Worm (Caenorhabditis elegans) whole organism, young adult: ENCODE measurements around the gene haao-1.

Experiments
- B0261.1 ChIP-seq: sonication (generic microtip); optimal IDR thresholded peaks from 2 replicates; lab custom pipeline; 2016; ENCODE audit warnings: mild to moderate bottlenecking, missing genetic modification characterization, moderate library complexity, missing compliant biosample characterization
- D2030.7 ChIP-seq: fragments of 200-800 bp; sonication (Bioruptor generic); IDR thresholded peaks from 2 replicates; pipeline ENCODE4 v1.3.6; 2022; ENCODE audit warnings: missing genetic modification reagents, missing genetic modification characterization, missing compliant biosample characterization
- F22D6.2 ChIP-seq: sonication (generic microtip); optimal IDR thresholded peaks from 2 replicates; lab custom pipeline; 2016; ENCODE audit warnings: mild to moderate bottlenecking, missing genetic modification characterization, missing compliant biosample characterization
- F52B5.7 ChIP-seq: sonication (generic microtip); optimal IDR thresholded peaks from 2 replicates; lab custom pipeline; 2016; ENCODE audit warnings: mild to moderate bottlenecking, missing genetic modification characterization, missing compliant biosample characterization
- F57C9.4 ChIP-seq: sonication (generic microtip); optimal IDR thresholded peaks from 2 replicates; lab custom pipeline; 2017; ENCODE audit warnings: mild to moderate bottlenecking, missing genetic modification characterization, missing compliant biosample characterization
- T07F8.4 ChIP-seq: sonication (generic microtip); optimal IDR thresholded peaks from 2 replicates; lab custom pipeline; 2016; ENCODE audit warnings: mild to moderate bottlenecking, missing genetic modification characterization, moderate library complexity, missing compliant biosample characterization
- Y53F4B.3 ChIP-seq: fragments of 200-800 bp; sonication (Bioruptor generic); IDR thresholded peaks from 2 replicates; pipeline ENCODE4 v1.3.6; 2022; ENCODE audit warnings: missing genetic modification reagents, missing genetic modification characterization, missing compliant biosample characterization
- Y53G8AR.9 ChIP-seq: fragments of 200-800 bp; sonication (Bioruptor generic); conservative IDR thresholded peaks from 2 replicates; pipeline ENCODE4 v1.3.6; 2022; ENCODE audit warnings: missing genetic modification reagents, missing genetic modification characterization, missing compliant biosample characterization
- Y56A3A.18 ChIP-seq: fragments of 200-800 bp; sonication (Bioruptor generic); IDR thresholded peaks from 2 replicates; pipeline ENCODE4 v1.3.6; 2022; ENCODE audit warnings: missing genetic modification reagents, missing genetic modification characterization, missing compliant biosample characterization
- Y95B8A.8 ChIP-seq: fragments of 200-800 bp; sonication (Bioruptor generic); IDR thresholded peaks from 2 replicates; pipeline ENCODE4 v1.3.6; 2022; ENCODE audit warnings: missing genetic modification reagents, missing genetic modification characterization, missing compliant biosample characterization
- ZK185.1 ChIP-seq: sonication (generic microtip); optimal IDR thresholded peaks from 2 replicates; lab custom pipeline; 2016; ENCODE audit warnings: mild to moderate bottlenecking, missing genetic modification characterization, missing compliant biosample characterization; ENCODE audit not compliant: poor library complexity, severe bottlenecking
- athp-1 ChIP-seq: sonication (generic microtip); optimal IDR thresholded peaks from 2 replicates; lab custom pipeline; 2017; ENCODE audit warnings: mild to moderate bottlenecking, missing genetic modification characterization, missing compliant biosample characterization
- ccch-3 ChIP-seq: fragments of 200-800 bp; sonication (Bioruptor generic); optimal IDR thresholded peaks from 2 replicates; lab custom pipeline; 2018; ENCODE audit warnings: mild to moderate bottlenecking, missing genetic modification characterization, missing compliant biosample characterization
- cebp-1 ChIP-seq, 2 experiments: fragments of 200-800 bp in 1 of 2; sonication (Bioruptor generic) in 1 of 2; sonication (generic microtip) in 1 of 2; IDR thresholded peaks in 1 of 2; optimal IDR thresholded peaks in 1 of 2; 2 replicates each; pipeline versions ENCODE4 v1.3.6 to Lab custom; 2017 to 2022; ENCODE audit warnings: missing compliant biosample characterization in 2 of 2, missing genetic modification characterization in 2 of 2, mild to moderate bottlenecking in 1 of 2, missing genetic modification reagents in 1 of 2, moderate library complexity in 1 of 2
- ceh-27 ChIP-seq: fragments of 200-800 bp; sonication (Bioruptor generic); optimal IDR thresholded peaks from 2 replicates; lab custom pipeline; 2018; ENCODE audit warnings: mild to moderate bottlenecking, missing genetic modification characterization, moderate library complexity, missing compliant biosample characterization
- ceh-58 ChIP-seq: fragments of 200-800 bp; sonication (Bioruptor generic); IDR thresholded peaks from 2 replicates; pipeline ENCODE4 v1.3.6; 2022; ENCODE audit warnings: missing genetic modification characterization, missing compliant biosample characterization
- dox-1 ChIP-seq: fragments of 200-800 bp; sonication (Bioruptor generic); IDR thresholded peaks from 2 replicates; pipeline ENCODE4 v1.3.6; 2022; ENCODE audit warnings: missing genetic modification reagents, missing genetic modification characterization, missing compliant biosample characterization
- dpff-1 ChIP-seq: sonication (generic microtip); optimal IDR thresholded peaks from 2 replicates; lab custom pipeline; 2017; ENCODE audit warnings: mild to moderate bottlenecking, missing genetic modification characterization, missing compliant biosample characterization
- dpl-1 ChIP-seq: fragments of 150-350 bp; optimal IDR thresholded peaks from 2 replicates; lab custom pipeline; 2014; ENCODE audit warnings: missing biosample characterization, missing genetic modification reagents, missing genetic modification characterization
- efl-1 ChIP-seq: fragments of 150-350 bp; optimal IDR thresholded peaks from 2 replicates; lab custom pipeline; 2014; ENCODE audit warnings: missing biosample characterization, missing genetic modification reagents, missing genetic modification characterization
- egl-18 ChIP-seq: fragments of 200-800 bp; sonication (Bioruptor generic); IDR thresholded peaks from 2 replicates; pipeline ENCODE4 v1.3.6; 2022; ENCODE audit warnings: missing genetic modification reagents, missing genetic modification characterization, missing compliant biosample characterization
- egl-44 ChIP-seq: fragments of 200-800 bp; sonication (Bioruptor generic); IDR thresholded peaks from 2 replicates; pipeline ENCODE4 v1.3.6; 2022; ENCODE audit warnings: missing genetic modification reagents, missing genetic modification characterization, missing compliant biosample characterization
- egrh-3 ChIP-seq: fragments of 200-800 bp; sonication (Bioruptor generic); IDR thresholded peaks from 2 replicates; pipeline ENCODE4 v1.3.6; 2022; ENCODE audit warnings: missing genetic modification reagents, missing genetic modification characterization, missing compliant biosample characterization
- ekl-4 ChIP-seq: fragments of 200-800 bp; sonication (Bioruptor generic); IDR thresholded peaks from 2 replicates; pipeline ENCODE4 v1.3.6; 2022; ENCODE audit warnings: missing genetic modification reagents, missing genetic modification characterization, missing compliant biosample characterization
- ets-4 ChIP-seq: fragments of 200-800 bp; sonication (Bioruptor generic); optimal IDR thresholded peaks from 2 replicates; lab custom pipeline; 2018; ENCODE audit warnings: mild to moderate bottlenecking, missing genetic modification characterization, missing compliant biosample characterization
- fkh-3 ChIP-seq: sonication (generic microtip); optimal IDR thresholded peaks from 2 replicates; lab custom pipeline; 2016; ENCODE audit warnings: mild to moderate bottlenecking, missing genetic modification characterization, missing compliant biosample characterization
- let-526 ChIP-seq: fragments of 200-800 bp; sonication (Bioruptor generic); IDR thresholded peaks from 2 replicates; pipeline ENCODE4 v1.3.6; 2022; ENCODE audit warnings: missing genetic modification reagents, missing genetic modification characterization, missing compliant biosample characterization
- madf-8 ChIP-seq: fragments of 200-800 bp; sonication (Bioruptor generic); conservative IDR thresholded peaks from 2 replicates; pipeline ENCODE4 v1.3.6; 2022; ENCODE audit warnings: missing genetic modification reagents, missing genetic modification characterization, missing compliant biosample characterization
- mcd-1 ChIP-seq: fragments of 200-800 bp; sonication (Bioruptor generic); IDR thresholded peaks from 2 replicates; pipeline ENCODE4 v1.3.6; 2022; ENCODE audit warnings: missing genetic modification reagents, missing genetic modification characterization, missing compliant biosample characterization
- mes-4 ChIP-seq: sonication (generic microtip); optimal IDR thresholded peaks from 2 replicates; lab custom pipeline; 2016; ENCODE audit warnings: missing genotype, missing genetic modification characterization, missing compliant biosample characterization
- nfya-1 ChIP-seq: sonication (generic microtip); optimal IDR thresholded peaks from 2 replicates; lab custom pipeline; 2017; ENCODE audit warnings: antibody characterized with exemption, missing compliant biosample characterization, missing genetic modification characterization, borderline replicate concordance; ENCODE audit not compliant: insufficient read depth
- nfya-2 ChIP-seq: fragments of 200-800 bp; sonication (Bioruptor generic); IDR thresholded peaks from 2 replicates; pipeline ENCODE4 v1.3.6; 2022; ENCODE audit warnings: missing genetic modification reagents, missing genetic modification characterization, missing compliant biosample characterization
- nhr-179 ChIP-seq: sonication (generic microtip); optimal IDR thresholded peaks from 2 replicates; lab custom pipeline; 2016; ENCODE audit warnings: mild to moderate bottlenecking, missing genetic modification characterization, missing compliant biosample characterization
- pbrm-1 ChIP-seq: fragments of 200-800 bp; sonication (Bioruptor generic); IDR thresholded peaks from 2 replicates; pipeline ENCODE4 v1.3.6; 2022; ENCODE audit warnings: missing genetic modification reagents, missing genetic modification characterization, missing compliant biosample characterization
- pha-4 ChIP-seq: fragments of 150-350 bp; sonication (generic microtip); optimal IDR thresholded peaks from 2 replicates; lab custom pipeline; 2014; ENCODE audit warnings: missing biosample characterization, missing genetic modification reagents, missing genetic modification characterization
- rcor-1 ChIP-seq: fragments of 200-800 bp; sonication (Bioruptor generic); IDR thresholded peaks from 2 replicates; pipeline ENCODE4 v1.3.6; 2022; ENCODE audit warnings: missing genetic modification reagents, missing genetic modification characterization, missing compliant biosample characterization
- rpc-1 ChIP-seq, 2 experiments: fragments of 150-350 bp in 1 of 2; sonication (generic microtip) in 1 of 2; optimal IDR thresholded peaks; 2 replicates each; lab custom pipeline; 2014 to 2018; ENCODE audit warnings: missing biosample characterization in 1 of 2, missing genetic modification characterization in 1 of 2, missing genetic modification reagents in 1 of 2, missing genotype in 1 of 2
- sea-2 ChIP-seq: fragments of 200-800 bp; sonication (Bioruptor generic); IDR thresholded peaks from 2 replicates; pipeline ENCODE4 v1.3.6; 2022; ENCODE audit warnings: missing genetic modification characterization, missing compliant biosample characterization
- somi-1 ChIP-seq: fragments of 200-800 bp; sonication (Bioruptor generic); optimal IDR thresholded peaks from 2 replicates; lab custom pipeline; 2018; ENCODE audit warnings: mild to moderate bottlenecking, missing genetic modification characterization, missing compliant biosample characterization
- sptf-2 ChIP-seq: fragments of 200-800 bp; sonication (Bioruptor generic); optimal IDR thresholded peaks from 2 replicates; lab custom pipeline; 2018; ENCODE audit warnings: mild to moderate bottlenecking, missing genetic modification characterization, missing compliant biosample characterization
- tbp1 ChIP-seq: fragments of 200-800 bp; sonication (Bioruptor generic); optimal IDR thresholded peaks from 2 replicates; lab custom pipeline; 2018; ENCODE audit warnings: mild to moderate bottlenecking, missing genetic modification characterization, missing compliant biosample characterization
- tbx-9 ChIP-seq: sonication (generic microtip); optimal IDR thresholded peaks from 2 replicates; lab custom pipeline; 2016; ENCODE audit warnings: borderline replicate concordance, missing genetic modification characterization, inconsistent platforms, missing compliant biosample characterization
- tlf-1 ChIP-seq: fragments of 200-800 bp; sonication (Bioruptor generic); optimal IDR thresholded peaks from 2 replicates; lab custom pipeline; 2018; ENCODE audit warnings: mild to moderate bottlenecking, missing genetic modification characterization, missing compliant biosample characterization
- zfh-2 ChIP-seq: fragments of 200-800 bp; sonication (Bioruptor generic); conservative IDR thresholded peaks from 2 replicates; pipeline ENCODE4 v1.3.6; 2022; ENCODE audit warnings: missing genetic modification reagents, missing genetic modification characterization, missing compliant biosample characterization
- ztf-22 ChIP-seq: fragments of 200-800 bp; sonication (Bioruptor generic); optimal IDR thresholded peaks from 2 replicates; lab custom pipeline; 2018; ENCODE audit warnings: mild to moderate bottlenecking, missing genetic modification characterization, moderate library complexity, missing compliant biosample characterization
- ztf-26 ChIP-seq: sonication (generic microtip); optimal IDR thresholded peaks from 2 replicates; lab custom pipeline; 2017; ENCODE audit warnings: missing genetic modification characterization, missing compliant biosample characterization
- ztf-6 ChIP-seq: fragments of 200-800 bp; sonication (Bioruptor generic); IDR thresholded peaks from 2 replicates; pipeline ENCODE4 v1.3.6; 2022; ENCODE audit warnings: missing genetic modification reagents, missing genetic modification characterization, missing compliant biosample characterization

The haao-1 gene

ce11 chrV:9485508-9485907 is 19.2 kb upstream of the haao-1 start:
- TF ChIP-seq Y56A3A.18 (no peak), F57C9.4 (no peak), somi-1 (GFP tag; lab: Kevin White, UChicago) (no peak), F52B5.7 (tag; lab: Kevin White, UChicago) (no peak), tbp1 (GFP tag; lab: Kevin White, UChicago) (no peak), cebp-1 (GFP tag; IDR thresholded peaks at IDR 0.05; lab: Robert Waterston, UW) (no peak), cebp-1 (tag; optimal IDR thresholded peaks at IDR 0.05; lab: Kevin White, UChicago) (no peak), athp-1 (tag; lab: Kevin White, UChicago) (no peak), egl-44 (no peak), Y53F4B.3 (GFP tag; lab: Robert Waterston, UW) (no peak)

ce11 chrV:9489411-9489810 is 15.3 kb upstream of the haao-1 start, which contains the start of gene K06A4.10:
TSS of gene K06A4.10 (minus strand) at chrV:9489800.
- no peak for TF ChIP-seq nhr-179 (tag; lab: Kevin White, UChicago)
- TF ChIP-seq cebp-1 (GFP tag; IDR thresholded peaks at IDR 0.05; lab: Robert Waterston, UW) = no peak
- TF ChIP-seq cebp-1 (tag; optimal IDR thresholded peaks at IDR 0.05; lab: Kevin White, UChicago) = peak; percentile 26
- no peak for TF ChIP-seq tbx-9 (tag; lab: Kevin White, UChicago)
- no peak for TF ChIP-seq rcor-1
- no peak for TF ChIP-seq ekl-4 (GFP tag; lab: Robert Waterston, UW)
- no peak for TF ChIP-seq ceh-58 (GFP tag; lab: Robert Waterston, UW)
- TF ChIP-seq ccch-3 (GFP tag; lab: Kevin White, UChicago) = no peak
- peak; percentile 20 for TF ChIP-seq ets-4 (GFP tag; lab: Kevin White, UChicago)
- no peak for TF ChIP-seq egrh-3
- TF ChIP-seq mcd-1 = no peak
- no peak for TF ChIP-seq tlf-1 (GFP tag; lab: Kevin White, UChicago)
- no peak for TF ChIP-seq fkh-3 (tag; lab: Kevin White, UChicago)
- TF ChIP-seq ceh-27 (GFP tag; lab: Kevin White, UChicago) = no peak
- no peak for TF ChIP-seq sea-2 (GFP tag; lab: Robert Waterston, UW)
- TF ChIP-seq pbrm-1 (GFP tag; lab: Robert Waterston, UW) = no peak
- no peak for TF ChIP-seq dpl-1
- no peak for TF ChIP-seq pha-4 (tag; lab: Kevin White, UChicago)
- no peak for TF ChIP-seq F22D6.2 (tag; lab: Kevin White, UChicago)
- no peak for TF ChIP-seq zfh-2 (GFP tag; lab: Robert Waterston, UW)
- TF ChIP-seq madf-8 (GFP tag; lab: Robert Waterston, UW) = no peak
- TF ChIP-seq D2030.7 (GFP tag; lab: Robert Waterston, UW) = no peak
- TF ChIP-seq T07F8.4 = no peak
- TF ChIP-seq nfya-2 (GFP tag; lab: Robert Waterston, UW) = no peak
- no peak for TF ChIP-seq ztf-6 (GFP tag; lab: Robert Waterston, UW)
- TF ChIP-seq F57C9.4 = no peak
- no peak for TF ChIP-seq ZK185.1 (tag; lab: Kevin White, UChicago)
- no peak for TF ChIP-seq dpff-1 (tag; lab: Kevin White, UChicago)
- TF ChIP-seq efl-1 (GFP tag; lab: Kevin White, UChicago) = no peak
- TF ChIP-seq rpc-1 (optimal IDR thresholded peaks at IDR 0.05; lab: Kevin White, UChicago) = no peak
- TF ChIP-seq rpc-1 (tag; optimal IDR thresholded peaks at IDR 0.05; lab: Kevin White, UChicago) = no peak
- TF ChIP-seq ztf-26 = no peak
- TF ChIP-seq mes-4 = no peak
- TF ChIP-seq nfya-1 = no peak
- TF ChIP-seq let-526 (GFP tag; lab: Robert Waterston, UW) = 0 out of 2 replicates have a peak, but pooled peaks have one; percentile 12
- TF ChIP-seq Y53F4B.3 (GFP tag; lab: Robert Waterston, UW) = no peak
- 0 out of 2 replicates have a peak, but pooled peaks have one; percentile 44 for TF ChIP-seq Y53G8AR.9 (GFP tag; lab: Robert Waterston, UW)
- peak; percentile 9 for TF ChIP-seq ztf-22
- TF ChIP-seq Y95B8A.8 (GFP tag; lab: Robert Waterston, UW) = no peak
- TF ChIP-seq sptf-2 = no peak
- no peak for TF ChIP-seq dox-1 (GFP tag; lab: Robert Waterston, UW)
- TF ChIP-seq egl-18 (GFP tag; lab: Robert Waterston, UW) = no peak
- TF ChIP-seq B0261.1 (tag; lab: Kevin White, UChicago) = no peak
